Fruit fly (Drosophila melanogaster) whole organism, prepupa: ENCODE data around the gene upd3.

Experiments
- CG10631 ChIP-seq: fragments of 200-800 bp; sonication (Bioruptor generic); optimal IDR thresholded peaks from 2 replicates; lab custom pipeline; 2016; ENCODE audit warnings: missing biosample characterization, missing genetic modification characterization
- CG11294 ChIP-seq: fragments of 200-800 bp; sonication (Bioruptor generic); IDR thresholded peaks from 2 replicates; pipeline ENCODE4 v1.3.6; 2022; ENCODE audit warnings: missing biosample characterization, missing genetic modification characterization
- CG11762 ChIP-seq: fragments of 200-800 bp; sonication (Bioruptor generic); optimal IDR thresholded peaks from 3 replicates; lab custom pipeline; 2016; ENCODE audit warnings: missing biosample characterization, missing genetic modification characterization; ENCODE audit not compliant: insufficient read depth
- CG15336 ChIP-seq: fragments of 200-800 bp; sonication (Bioruptor generic); IDR thresholded peaks from 2 replicates; pipeline ENCODE4 v1.3.6; 2022; ENCODE audit warnings: missing biosample characterization, missing genetic modification characterization
- CG1621 ChIP-seq: fragments of 200-800 bp; sonication (Bioruptor generic); optimal IDR thresholded peaks from 3 replicates; lab custom pipeline; 2018; ENCODE audit warnings: missing biosample characterization, mild to moderate bottlenecking, missing genetic modification characterization
- CG3032 ChIP-seq: fragments of 200-800 bp; optimal IDR thresholded peaks from 2 replicates; lab custom pipeline; 2019; ENCODE audit warnings: missing biosample characterization, mild to moderate bottlenecking, missing genetic modification characterization, moderate library complexity
- CG32006 ChIP-seq: fragments of 200-800 bp; sonication (Bioruptor generic); optimal IDR thresholded peaks from 3 replicates; lab custom pipeline; 2017; ENCODE audit warnings: missing biosample characterization, mild to moderate bottlenecking, missing genetic modification characterization
- CG34406 ChIP-seq: fragments of 200-800 bp; sonication (Bioruptor generic); optimal IDR thresholded peaks from 3 replicates; lab custom pipeline; 2016; ENCODE audit warnings: missing biosample characterization, missing genetic modification characterization
- CG4318 ChIP-seq: fragments of 200-800 bp; sonication (Bioruptor generic); optimal IDR thresholded peaks from 3 replicates; lab custom pipeline; 2017; ENCODE audit warnings: missing biosample characterization, mild to moderate bottlenecking, missing genetic modification characterization
- CG6808 ChIP-seq: fragments of 200-800 bp; sonication (Bioruptor generic); optimal IDR thresholded peaks from 3 replicates; lab custom pipeline; 2017; ENCODE audit warnings: missing biosample characterization, missing genetic modification characterization, mild to moderate bottlenecking, moderate library complexity, missing genetic modification reagents
- CG6854 ChIP-seq: fragments of 200-800 bp; sonication (Bioruptor generic); optimal IDR thresholded peaks from 2 replicates; lab custom pipeline; 2017; ENCODE audit warnings: missing biosample characterization, mild to moderate bottlenecking, missing genetic modification characterization
- CG7368 ChIP-seq: fragments of 200-800 bp; sonication (Bioruptor generic); optimal IDR thresholded peaks from 3 replicates; lab custom pipeline; 2016; ENCODE audit warnings: missing biosample characterization, missing genetic modification characterization
- CG8119 ChIP-seq: fragments of 200-800 bp; sonication (Bioruptor generic); IDR thresholded peaks from 3 replicates; pipeline ENCODE4 v1.3.6; 2022; ENCODE audit warnings: missing biosample characterization, missing genetic modification characterization
- CG8319 ChIP-seq: fragments of 200-800 bp; sonication (Bioruptor generic); optimal IDR thresholded peaks from 3 replicates; lab custom pipeline; 2016; ENCODE audit warnings: missing biosample characterization, missing genetic modification characterization
- CG8632 ChIP-seq: fragments of 200-800 bp; sonication (Bioruptor generic); optimal IDR thresholded peaks from 3 replicates; lab custom pipeline; 2016; ENCODE audit warnings: missing biosample characterization, missing genetic modification characterization
- CG9139 ChIP-seq: fragments of 200-800 bp; sonication (Bioruptor generic); optimal IDR thresholded peaks from 3 replicates; lab custom pipeline; 2017; ENCODE audit warnings: missing biosample characterization, mild to moderate bottlenecking, missing genetic modification characterization
- Eip75B ChIP-seq: fragments of 200-800 bp; sonication (Bioruptor generic); optimal IDR thresholded peaks from 3 replicates; lab custom pipeline; 2016; ENCODE audit warnings: missing biosample characterization, missing genetic modification characterization
- Eip78C ChIP-seq: fragments of 200-800 bp; sonication (Bioruptor generic); peaks from one replicate; lab custom pipeline; 2016; ENCODE audit warnings: missing biosample characterization, missing genetic modification characterization
- Eip93F ChIP-seq: fragments of 200-800 bp; sonication (Bioruptor generic); optimal IDR thresholded peaks from 2 replicates; lab custom pipeline; 2016; ENCODE audit warnings: missing biosample characterization, mild to moderate bottlenecking, missing genetic modification characterization
- Ets96B ChIP-seq: fragments of 200-800 bp; optimal IDR thresholded peaks from 2 replicates; lab custom pipeline; 2019; ENCODE audit warnings: missing biosample characterization, mild to moderate bottlenecking, missing genetic modification characterization, moderate library complexity
- Gug ChIP-seq: fragments of 200-800 bp; sonication (Bioruptor generic); IDR thresholded peaks from 2 replicates; pipeline ENCODE4 v1.3.6; 2022; ENCODE audit warnings: missing biosample characterization, missing genetic modification characterization
- Hr39 ChIP-seq: fragments of 200-800 bp; sonication (Bioruptor generic); optimal IDR thresholded peaks from 2 replicates; lab custom pipeline; 2016; ENCODE audit warnings: missing biosample characterization, missing genetic modification characterization
- Hr4 ChIP-seq: fragments of 200-800 bp; sonication (Bioruptor generic); optimal IDR thresholded peaks from 3 replicates; lab custom pipeline; 2016; ENCODE audit warnings: missing biosample characterization, missing genetic modification characterization
- Lpt ChIP-seq: fragments of 200-800 bp; sonication (Bioruptor generic); optimal IDR thresholded peaks from 3 replicates; lab custom pipeline; 2016; ENCODE audit warnings: missing biosample characterization, missing genetic modification characterization
- Met ChIP-seq: fragments of 200-800 bp; sonication (Bioruptor generic); optimal IDR thresholded peaks from 3 replicates; lab custom pipeline; 2016; ENCODE audit warnings: missing biosample characterization, missing genetic modification characterization
- OdsH ChIP-seq: fragments of 200-800 bp; sonication (Bioruptor generic); optimal IDR thresholded peaks from 3 replicates; lab custom pipeline; 2016; ENCODE audit warnings: missing biosample characterization, missing genetic modification characterization
- Smox ChIP-seq: fragments of 200-800 bp; sonication (Bioruptor generic); optimal IDR thresholded peaks from 3 replicates; lab custom pipeline; 2016; ENCODE audit warnings: missing biosample characterization, missing genetic modification characterization
- Sox14 ChIP-seq: fragments of 200-800 bp; sonication (Bioruptor generic); optimal IDR thresholded peaks from 3 replicates; lab custom pipeline; 2016; ENCODE audit warnings: missing biosample characterization, missing genetic modification characterization
- Sox15 ChIP-seq: fragments of 200-800 bp; sonication (Bioruptor generic); optimal IDR thresholded peaks from 3 replicates; lab custom pipeline; 2016; ENCODE audit warnings: missing biosample characterization, missing genetic modification characterization
- acj6 ChIP-seq: fragments of 200-800 bp; sonication (Bioruptor generic); optimal IDR thresholded peaks from 3 replicates; lab custom pipeline; 2016; ENCODE audit warnings: missing biosample characterization, missing genetic modification characterization
- esn ChIP-seq: fragments of 200-800 bp; sonication (Bioruptor generic); optimal IDR thresholded peaks from 2 replicates; lab custom pipeline; 2016; ENCODE audit warnings: missing biosample characterization, mild to moderate bottlenecking, missing genetic modification characterization, moderate library complexity
- fkh ChIP-seq: fragments of 200-800 bp; sonication (Bioruptor generic); optimal IDR thresholded peaks from 3 replicates; lab custom pipeline; 2017; ENCODE audit warnings: missing biosample characterization, mild to moderate bottlenecking, missing genetic modification characterization, moderate library complexity
- pdm3 ChIP-seq: fragments of 200-800 bp; sonication (Bioruptor generic); optimal IDR thresholded peaks from 3 replicates; lab custom pipeline; 2016; ENCODE audit warnings: missing biosample characterization, missing genetic modification characterization
- salr ChIP-seq, 2 experiments: fragments of 200-800 bp; sonication (Bioruptor generic); optimal IDR thresholded peaks; 3 replicates each; lab custom pipeline; 2016 to 2018; ENCODE audit warnings: missing biosample characterization in 2 of 2, missing genetic modification characterization in 2 of 2, mild to moderate bottlenecking in 1 of 2
- spab ChIP-seq: fragments of 200-800 bp; sonication (Bioruptor generic); optimal IDR thresholded peaks from 2 replicates; lab custom pipeline; 2017; ENCODE audit warnings: missing biosample characterization, mild to moderate bottlenecking, missing genetic modification characterization, missing genetic modification reagents
- ss ChIP-seq, 2 experiments: fragments of 200-800 bp; sonication (Bioruptor generic); optimal IDR thresholded peaks; 2 replicates in 1 of 2; 3 replicates in 1 of 2; lab custom pipeline; 2017 to 2018; ENCODE audit warnings: mild to moderate bottlenecking in 2 of 2, missing biosample characterization in 2 of 2, missing genetic modification characterization in 2 of 2, moderate library complexity in 1 of 2
- svp ChIP-seq: fragments of 200-800 bp; sonication (Bioruptor generic); peaks from one replicate; lab custom pipeline; 2016; ENCODE audit warnings: missing biosample characterization, missing genetic modification characterization
- topi ChIP-seq: fragments of 200-800 bp; sonication (Bioruptor generic); optimal IDR thresholded peaks from 3 replicates; lab custom pipeline; 2016; ENCODE audit warnings: missing biosample characterization, missing genetic modification characterization
- vri ChIP-seq: fragments of 200-800 bp; sonication (Bioruptor generic); optimal IDR thresholded peaks from 3 replicates; lab custom pipeline; 2016; ENCODE audit warnings: missing biosample characterization, mild to moderate bottlenecking, missing genetic modification characterization

upd3 gene

dm6 chrX:18261494-18261893 is 15.5 kb upstream of the upd3 start:
- TF ChIP-seq CG7368 (GFP tag; lab: Kevin White, UChicago) (no peak), CG6808 (GFP tag; lab: Kevin White, UChicago) (no peak), svp (GFP tag; lab: Kevin White, UChicago) (peak; percentile 11), fkh (no peak)

- TF ChIP-seq acj6 (GFP tag; lab: Kevin White, UChicago): no peak
- TF ChIP-seq svp (GFP tag; lab: Kevin White, UChicago): peak; percentile 28
- TF ChIP-seq CG11294 (GFP tag; lab: Robert Waterston, UW): no peak
- TF ChIP-seq CG15336 (GFP tag; lab: Robert Waterston, UW): no peak
- TF ChIP-seq CG10631 (GFP tag; lab: Kevin White, UChicago): peak; percentile 7
- no peak for TF ChIP-seq CG9139
- TF ChIP-seq vri (GFP tag; lab: Kevin White, UChicago): no peak
- peak; percentile 76 for TF ChIP-seq Eip78C (GFP tag; lab: Kevin White, UChicago)
- no peak for TF ChIP-seq CG7368 (GFP tag; lab: Kevin White, UChicago)
- no peak for TF ChIP-seq Lpt
- TF ChIP-seq Hr4 (GFP tag; lab: Kevin White, UChicago): no peak
- peak; percentile 18 for TF ChIP-seq CG3032 (tag; lab: Kevin White, UChicago)
- no peak for TF ChIP-seq spab (GFP tag; lab: Kevin White, UChicago)
- TF ChIP-seq salr (GFP tag; optimal IDR thresholded peaks at IDR 0.05; lab: Kevin White, UChicago): no peak
- TF ChIP-seq Eip93F (GFP tag; lab: Kevin White, UChicago): no peak
- no peak for TF ChIP-seq Sox14
- no peak for TF ChIP-seq fkh
- TF ChIP-seq CG34406 (GFP tag; lab: Kevin White, UChicago): no peak
- TF ChIP-seq pdm3 (GFP tag; lab: Kevin White, UChicago): no peak
- TF ChIP-seq CG4318 (GFP tag; lab: Kevin White, UChicago): peak; percentile 11
- TF ChIP-seq Gug (GFP tag; lab: Robert Waterston, UW): no peak
- TF ChIP-seq ss (GFP tag; optimal IDR thresholded peaks at IDR 0.05; lab: Kevin White, UChicago): peak in 1 of 2 experiments; percentile 29
- TF ChIP-seq CG8119 (GFP tag; lab: Robert Waterston, UW): 0 out of 3 replicates have a peak, but pooled peaks have one; percentile 19
- no peak for TF ChIP-seq CG8632 (GFP tag; lab: Kevin White, UChicago)
- TF ChIP-seq CG32006 (GFP tag; lab: Kevin White, UChicago): peak; percentile 38
- TF ChIP-seq CG6854 (GFP tag; lab: Kevin White, UChicago): no peak
- no peak for TF ChIP-seq Eip75B (GFP tag; lab: Kevin White, UChicago)
- no peak for TF ChIP-seq OdsH
- TF ChIP-seq Ets96B: peak; percentile 11
Observed at dm6 chrX:18262151-18262550, 14.9 kb upstream of the upd3 start.

DNA sequence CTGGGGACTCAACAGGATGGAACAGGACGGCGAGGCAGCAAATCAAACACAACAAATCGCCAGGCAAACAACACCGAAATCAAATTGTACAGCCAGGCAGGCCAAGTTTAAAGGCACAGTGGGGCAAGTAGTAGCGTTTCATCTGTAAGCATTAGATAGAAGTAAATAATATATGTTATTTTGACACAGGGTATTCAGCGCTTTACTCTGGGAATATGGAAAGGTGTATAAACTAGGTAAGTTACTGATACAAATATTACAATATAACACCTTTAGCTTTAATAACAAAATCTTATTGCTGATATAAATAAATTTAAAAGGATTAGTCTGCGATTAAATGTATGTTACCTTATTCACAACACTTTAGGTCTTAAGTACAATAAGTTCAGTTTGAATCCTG is 13.7 kb upstream of the upd3 start:
- peak; percentile 16 for TF ChIP-seq Hr39
- TF ChIP-seq topi: peak; percentile 29
- no peak for TF ChIP-seq Ets96B
- TF ChIP-seq CG8319 (GFP tag; lab: Kevin White, UChicago): no peak
- peak; percentile 38 for TF ChIP-seq esn (GFP tag; lab: Kevin White, UChicago)
- TF ChIP-seq Smox (GFP tag; lab: Kevin White, UChicago): peak; percentile 22
- TF ChIP-seq svp (GFP tag; lab: Kevin White, UChicago): peak; percentile 70
- peak; percentile 36 for TF ChIP-seq Met (GFP tag; lab: Kevin White, UChicago)
- TF ChIP-seq Sox15 (GFP tag; lab: Kevin White, UChicago): no peak
- no peak for TF ChIP-seq CG15336 (GFP tag; lab: Robert Waterston, UW)

DNA sequence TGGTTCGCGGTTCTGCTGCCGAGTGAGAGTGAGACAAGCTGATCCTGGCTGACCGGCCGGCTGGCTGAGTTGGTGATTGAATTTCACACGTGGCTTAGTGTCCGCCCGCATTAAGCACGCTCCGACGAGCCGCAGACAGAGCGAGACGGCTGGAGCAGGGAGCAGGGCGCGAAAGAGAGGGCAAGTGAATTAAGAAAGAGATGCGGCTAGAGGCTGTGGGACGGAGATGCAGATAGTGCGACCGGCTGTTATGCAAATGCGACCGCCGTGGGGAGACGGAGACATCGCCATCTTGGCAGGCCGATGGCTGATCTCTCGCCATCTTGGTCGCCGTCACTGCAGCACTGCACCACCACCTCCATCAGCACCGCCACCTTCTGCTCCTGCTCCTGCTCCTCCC is 10.2 kb upstream of the upd3 start:
- peak; percentile 9 for TF ChIP-seq CG1621 (tag; lab: Kevin White, UChicago)
- no peak for TF ChIP-seq CG11762 (GFP tag; lab: Kevin White, UChicago)
- TF ChIP-seq, all 60 proteins: peak for 1
